Worm (Caenorhabditis elegans) whole organism, L2 larva: ENCODE data around the gene C09F9.2.

Experiments
- ama-1 ChIP-seq: fragments of 150-350 bp; optimal IDR thresholded peaks from 2 replicates; lab custom pipeline; 2018; ENCODE audit warnings: inconsistent platforms
- unc-62 ChIP-seq: fragments of 150-350 bp; optimal IDR thresholded peaks from 2 replicates; lab custom pipeline; 2014; ENCODE audit warnings: missing biosample characterization, missing genetic modification reagents, missing genetic modification characterization

- TF ChIP-seq ama-1 (lab: Kevin White, UChicago): no peak
- no peak for TF ChIP-seq unc-62 (GFP tag; lab: Kevin White, UChicago)
Observed at ce11 chrII:14683646-14684045, 21.7 kb upstream of the C09F9.2 start.
